Fruit fly (Drosophila melanogaster): Measurements from ENCODE around the gene SkpC.

The SkpC gene

dm6 chrX:19845557-19846072 is 29.7 kb downstream of the SkpC start:
- TF ChIP-seq Eip93F (GFP tag; optimal IDR thresholded peaks at IDR 0.05) (no peak), CG10631 (GFP tag; optimal IDR thresholded peaks at IDR 0.05) (no peak), CG7368 (GFP tag; optimal IDR thresholded peaks at IDR 0.05) (no peak), svp (GFP tag) (peak; percentile 33), CG6163 (GFP tag; IDR thresholded peaks at IDR 0.05) (0 out of 3 replicates have a peak, but pooled peaks have one; percentile 17), Ets21C (GFP tag; optimal IDR thresholded peaks at IDR 0.05) (no peak), dsx (GFP tag; optimal IDR thresholded peaks at IDR 0.05; ENCODE audit: poor library complexity, severe bottlenecking) (no peak), topi (GFP tag; optimal IDR thresholded peaks at IDR 0.05) (no peak), Eip78C (GFP tag) (peak; percentile 7), ss (GFP tag; optimal IDR thresholded peaks at IDR 0.05) (no peak), CG3919 (GFP tag; optimal IDR thresholded peaks at IDR 0.05) (no peak), esn (GFP tag; optimal IDR thresholded peaks at IDR 0.05) (no peak), fkh (GFP tag; optimal IDR thresholded peaks at IDR 0.05) (no peak), CG16779 (tag; optimal IDR thresholded peaks at IDR 0.05) (no peak)

- TF ChIP-seq CG10631 (GFP tag; optimal IDR thresholded peaks at IDR 0.05), result peak; percentile 94
- peak; percentile 96 for TF ChIP-seq CG3032 (tag; optimal IDR thresholded peaks at IDR 0.05)
- peak; percentile 96 for TF ChIP-seq dac (GFP tag; optimal IDR thresholded peaks at IDR 0.05)
- peak; percentile 95 for TF ChIP-seq Ets21C (GFP tag; optimal IDR thresholded peaks at IDR 0.05)
- TF ChIP-seq CG6854 (GFP tag; optimal IDR thresholded peaks at IDR 0.05), result peak; percentile 95
- peak; percentile 84 for TF ChIP-seq Blimp-1 (GFP tag; optimal IDR thresholded peaks at IDR 0.05)
- TF ChIP-seq ss (GFP tag; optimal IDR thresholded peaks at IDR 0.05), result peak; percentile 89 to 91
- peak; percentile 86 for TF ChIP-seq fkh (GFP tag; optimal IDR thresholded peaks at IDR 0.05)
- peak; percentile 94 for TF ChIP-seq CG3919 (GFP tag; optimal IDR thresholded peaks at IDR 0.05)
- TF ChIP-seq Lpt (GFP tag; optimal IDR thresholded peaks at IDR 0.05), result peak; percentile 92
- peak; percentile 95 for TF ChIP-seq topi (GFP tag; optimal IDR thresholded peaks at IDR 0.05)
- peak; percentile 94 for TF ChIP-seq Eip75B (GFP tag; optimal IDR thresholded peaks at IDR 0.05)
- TF ChIP-seq CG6163 (GFP tag; IDR thresholded peaks at IDR 0.05), result peak; percentile 97
- peak; percentile 92 for TF ChIP-seq CG8119 (GFP tag; IDR thresholded peaks at IDR 0.05)
- peak; percentile 92 for TF ChIP-seq CG1621 (tag; optimal IDR thresholded peaks at IDR 0.05)
- TF ChIP-seq svp (GFP tag), result peak; percentile 97
- TF ChIP-seq spab (GFP tag; optimal IDR thresholded peaks at IDR 0.05), result peak; percentile 88
- peak; percentile 91 for TF ChIP-seq CG8632 (GFP tag; optimal IDR thresholded peaks at IDR 0.05)
- peak; percentile 97 for TF ChIP-seq pdm3 (GFP tag; optimal IDR thresholded peaks at IDR 0.05)
- peak; percentile 79 for TF ChIP-seq fd85E (GFP tag; optimal IDR thresholded peaks at IDR 0.05)
- TF ChIP-seq Hr4 (GFP tag; optimal IDR thresholded peaks at IDR 0.05), result peak; percentile 96
- TF ChIP-seq CG8319 (GFP tag; optimal IDR thresholded peaks at IDR 0.05), result peak; percentile 90
- TF ChIP-seq Sox102F (GFP tag; optimal IDR thresholded peaks at IDR 0.05), result peak; percentile 94
- TF ChIP-seq cyc (GFP tag; optimal IDR thresholded peaks at IDR 0.05), result peak; percentile 96
- TF ChIP-seq dsx (GFP tag; optimal IDR thresholded peaks at IDR 0.05; ENCODE audit: poor library complexity, severe bottlenecking), result peak; percentile 90
- TF ChIP-seq CG32006 (GFP tag; optimal IDR thresholded peaks at IDR 0.05), result peak; percentile 97
- TF ChIP-seq CG15336 (GFP tag; IDR thresholded peaks at IDR 0.05), result peak; percentile 96
- peak; percentile 93 for TF ChIP-seq Smox (GFP tag; optimal IDR thresholded peaks at IDR 0.05)
- TF ChIP-seq achi (GFP tag; optimal IDR thresholded peaks at IDR 0.05), result peak; percentile 94
- peak; percentile 86 for TF ChIP-seq CG11762 (GFP tag; optimal IDR thresholded peaks at IDR 0.05; ENCODE audit: insufficient read depth)
- TF ChIP-seq CG31627 (GFP tag; optimal IDR thresholded peaks at IDR 0.05), result peak; percentile 96
- TF ChIP-seq lz (GFP tag; optimal IDR thresholded peaks at IDR 0.05), result peak; percentile 96
- peak; percentile 85 for TF ChIP-seq CG9139 (GFP tag; optimal IDR thresholded peaks at IDR 0.05)
- peak; percentile 96 for TF ChIP-seq Sox14 (GFP tag; optimal IDR thresholded peaks at IDR 0.05)
- peak; percentile 94 for TF ChIP-seq Sox15 (GFP tag; optimal IDR thresholded peaks at IDR 0.05)
- peak; percentile 92 for TF ChIP-seq CG34406 (GFP tag; optimal IDR thresholded peaks at IDR 0.05)
- peak; percentile 93 for TF ChIP-seq CG6276 (GFP tag; optimal IDR thresholded peaks at IDR 0.05)
- peak; percentile 68 for TF ChIP-seq vri (GFP tag; optimal IDR thresholded peaks at IDR 0.05)
- TF ChIP-seq CG6792 (GFP tag; optimal IDR thresholded peaks at IDR 0.05), result peak; percentile 95
- peak; percentile 95 for TF ChIP-seq esn (GFP tag; optimal IDR thresholded peaks at IDR 0.05)
- peak; percentile 98 for TF ChIP-seq Eip78C (GFP tag)
- peak; percentile 94 for TF ChIP-seq OdsH (GFP tag; optimal IDR thresholded peaks at IDR 0.05)
- peak; percentile 94 for TF ChIP-seq fd59A (GFP tag; optimal IDR thresholded peaks at IDR 0.05)
These were observed 31.0 kb downstream of the SkpC start for dm6 chrX:19846701-19847383.

Data from whole organism, prepupa.